Worm (Caenorhabditis elegans): Measurements from ENCODE around the gene aat-4.

The aat-4 gene

DNA sequence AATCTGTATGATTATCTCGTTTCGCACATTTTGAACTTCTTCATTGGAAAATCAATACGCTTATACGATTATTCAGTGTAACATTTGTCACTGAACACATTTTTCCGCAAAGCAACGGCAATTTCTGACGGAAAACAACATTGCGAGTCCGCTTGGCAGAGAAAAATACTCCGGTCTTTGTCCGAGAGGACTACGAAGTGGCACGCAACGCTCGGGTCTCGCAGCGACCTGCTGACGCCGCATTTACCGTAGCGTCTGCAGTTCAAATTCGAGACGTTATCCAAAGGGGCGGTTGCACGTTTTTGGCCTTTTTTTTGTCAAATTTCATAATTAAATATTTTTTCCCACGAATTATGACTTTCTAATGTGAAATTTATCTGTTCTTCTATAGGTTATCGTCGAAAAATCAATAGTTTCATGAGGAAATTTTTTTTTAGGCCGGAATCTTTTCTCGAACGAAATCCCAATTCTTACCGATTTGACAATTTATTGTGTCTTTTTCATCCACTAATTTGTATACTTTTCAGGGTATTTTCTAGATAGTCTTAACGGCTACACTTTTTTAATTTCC, 48.2 kb upstream of the aat-4 start, which contains the start of gene sqd-1 (continued):
- TF ChIP-seq T20F7.1 (GFP tag; optimal IDR thresholded peaks at IDR 0.05) (peak; percentile 86), lin-13 (GFP tag; optimal IDR thresholded peaks at IDR 0.05) (peak; percentile 90), Y48G9A.11 (GFP tag; IDR thresholded peaks at IDR 0.05) (peak; percentile 87), saeg-2 (GFP tag; IDR thresholded peaks at IDR 0.05) (peak; percentile 86), nhr-111 (GFP tag; optimal IDR thresholded peaks at IDR 0.05) (peak; percentile 64), snpc-1.2 (GFP tag; IDR thresholded peaks at IDR 0.05) (peak; percentile 96), F44E2.7 (GFP tag; IDR thresholded peaks at IDR 0.05) (no peak), ztf-7 (tag; optimal IDR thresholded peaks at IDR 0.05) (peak; percentile 87), pqm-1 (tag; optimal IDR thresholded peaks at IDR 0.05) (no peak), nhr-77 (tag; optimal IDR thresholded peaks at IDR 0.05) (peak; percentile 81), mdl-1 (tag; optimal IDR thresholded peaks at IDR 0.05) (peak; percentile 53 to 61), hif-1 (tag; optimal IDR thresholded peaks at IDR 0.05) (peak; percentile 35 to 94), ceh-62 (tag; optimal IDR thresholded peaks at IDR 0.05) (no peak), ces-1 (GFP tag; optimal IDR thresholded peaks at IDR 0.05) (peak; percentile 52)

DNA sequence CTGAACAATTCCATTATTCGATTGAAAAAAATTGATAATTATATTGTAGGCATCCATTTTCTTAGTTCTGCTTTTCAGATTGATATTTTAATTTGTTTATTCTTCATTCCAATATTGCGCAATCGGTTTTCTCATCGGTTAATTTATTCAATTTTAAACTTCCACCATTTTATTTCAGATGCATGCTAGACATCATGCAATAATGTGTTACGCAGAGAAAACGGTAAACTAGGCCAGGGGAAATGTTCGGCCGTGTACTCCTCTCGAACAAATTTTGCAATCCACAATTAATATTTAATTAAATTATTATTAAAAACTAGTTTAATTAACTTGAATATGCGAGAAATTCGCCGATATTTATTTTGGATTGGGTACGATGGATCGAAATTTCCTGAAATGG, 46.1 kb upstream of the aat-4 start, which contains the start of gene Y73B6BL.29:
Gene Y73B6BL.29, plus strand, starts transcription at position 263 of the 400 bp plus-strand sequence.
- TF ChIP-seq Y48G9A.11 (GFP tag; IDR thresholded peaks at IDR 0.05) (peak; percentile 85), ceh-82 (tag; optimal IDR thresholded peaks at IDR 0.05) (no peak), unc-130 (GFP tag; optimal IDR thresholded peaks at IDR 0.05) (peak; percentile 95), aly-2 (tag; optimal IDR thresholded peaks at IDR 0.05) (no peak), set-16 (GFP tag; IDR thresholded peaks at IDR 0.05) (no peak), zip-2 (tag; optimal IDR thresholded peaks at IDR 0.05) (peak; percentile 72), spr-1 (tag; optimal IDR thresholded peaks at IDR 0.05) (peak; percentile 41), lin-13 (GFP tag; optimal IDR thresholded peaks at IDR 0.05) (peak; percentile 35), egl-43 (GFP tag; IDR thresholded peaks at IDR 0.05) (no peak), snpc-1.2 (GFP tag; IDR thresholded peaks at IDR 0.05) (peak; percentile 84), ZK337.2 (GFP tag; IDR thresholded peaks at IDR 0.05) (peak; percentile 91), F26F4.8 (GFP tag; conservative IDR thresholded peaks at IDR 0.05) (no peak), fos-1 (tag; optimal IDR thresholded peaks at IDR 0.05) (no peak), nhr-28 (tag; optimal IDR thresholded peaks at IDR 0.05) (peak; percentile 60), tra-1 (GFP tag; IDR thresholded peaks at IDR 0.05) (peak; percentile 76; the same call in 1 of the 2 replicates), ztf-11 (tag; optimal IDR thresholded peaks at IDR 0.05) (no peak), nhr-237 (tag; optimal IDR thresholded peaks at IDR 0.05) (no peak), zfp-3 (GFP tag; conservative IDR thresholded peaks at IDR 0.05) (no peak; the same call in 1 of the 2 replicates), zip-11 (GFP tag; IDR thresholded peaks at IDR 0.05) (no peak), hmg-1.1 (GFP tag; IDR thresholded peaks at IDR 0.05) (peak; percentile 74), madf-9 (GFP tag; conservative IDR thresholded peaks at IDR 0.05) (peak; percentile 86), ceh-20 (GFP tag; IDR thresholded peaks at IDR 0.05) (no peak), lin-38 (GFP tag; IDR thresholded peaks at IDR 0.05) (peak; percentile 86), ceh-44 (GFP tag; IDR thresholded peaks at IDR 0.05) (peak; percentile 93), lir-3 (tag; optimal IDR thresholded peaks at IDR 0.05) (peak; percentile 35), aha-1 (tag) (peak; percentile 85), daf-19 (GFP tag; conservative IDR thresholded peaks at IDR 0.05) (no peak), ztf-7 (tag; optimal IDR thresholded peaks at IDR 0.05) (peak; percentile 84), duxl-1 (tag; optimal IDR thresholded peaks at IDR 0.05; ENCODE audit: poor library complexity) (peak; percentile 94), ces-1 (GFP tag; optimal IDR thresholded peaks at IDR 0.05) (peak; percentile 15), F10B5.3 (tag; optimal IDR thresholded peaks at IDR 0.05) (peak; percentile 54), sdz-12 (GFP tag; optimal IDR thresholded peaks at IDR 0.05) (peak; percentile 90), dmd-9 (GFP tag; IDR thresholded peaks at IDR 0.05) (peak; percentile 82), zfp-2 (tag; optimal IDR thresholded peaks at IDR 0.05) (peak; percentile 88), nhr-102 (tag; optimal IDR thresholded peaks at IDR 0.05) (peak; percentile 85), unc-39 (tag; optimal IDR thresholded peaks at IDR 0.05) (no peak), mdt-29 (GFP tag; IDR thresholded peaks at IDR 0.05) (no peak; the same call in 1 of the 2 replicates), rbr-2 (tag; optimal IDR thresholded peaks at IDR 0.05) (peak; percentile 78), daf-8 (GFP tag; IDR thresholded peaks at IDR 0.05) (no peak), ceh-28 (tag; optimal IDR thresholded peaks at IDR 0.05) (no peak), D1046.2 (GFP tag; IDR thresholded peaks at IDR 0.05) (no peak)

All from whole organism, L4 larva.